Worm (Caenorhabditis elegans) whole organism, late embryonic: ENCODE results near the gene C34D10.1.

Experiments
- C08G9.2 ChIP-seq: sonication (generic microtip); optimal IDR thresholded peaks from 2 replicates; lab custom pipeline; 2016; ENCODE audit warnings: mild to moderate bottlenecking, missing genetic modification characterization, moderate library complexity, missing compliant biosample characterization
- ama-1 ChIP-seq: fragments of 150-350 bp; optimal IDR thresholded peaks from 2 replicates; lab custom pipeline; 2014
- ceh-9 ChIP-seq: sonication (generic microtip); optimal IDR thresholded peaks from 2 replicates; lab custom pipeline; 2016; ENCODE audit warnings: mild to moderate bottlenecking, missing genetic modification characterization, inconsistent platforms, missing compliant biosample characterization
- elt-2 ChIP-seq: sonication (generic microtip); optimal IDR thresholded peaks from 2 replicates; lab custom pipeline; 2016; ENCODE audit warnings: missing genetic modification reagents, missing genetic modification characterization, missing compliant biosample characterization
- fkh-10 ChIP-seq: fragments of 150-350 bp; optimal IDR thresholded peaks from 2 replicates; lab custom pipeline; 2014; ENCODE audit warnings: missing biosample characterization, missing genetic modification reagents, missing genetic modification characterization
- hlh-6 ChIP-seq: sonication (generic microtip); optimal IDR thresholded peaks from 2 replicates; lab custom pipeline; 2016; ENCODE audit warnings: missing genotype, missing genetic modification characterization, missing compliant biosample characterization
- lin-11 ChIP-seq: fragments of 200-800 bp; sonication (Bioruptor generic); optimal IDR thresholded peaks from 2 replicates; lab custom pipeline; 2018; ENCODE audit warnings: mild to moderate bottlenecking, missing genetic modification characterization, missing compliant biosample characterization
- madf-2 ChIP-seq: sonication (generic microtip); optimal IDR thresholded peaks from 2 replicates; lab custom pipeline; 2017; ENCODE audit warnings: missing genetic modification characterization, missing compliant biosample characterization
- nhr-11 ChIP-seq: fragments of 150-350 bp; optimal IDR thresholded peaks from 2 replicates; lab custom pipeline; 2014; ENCODE audit warnings: missing biosample characterization, missing genetic modification characterization
- nhr-232 ChIP-seq: sonication (generic microtip); optimal IDR thresholded peaks from 2 replicates; lab custom pipeline; 2016; ENCODE audit warnings: missing genetic modification characterization, missing compliant biosample characterization
- pha-4 ChIP-seq: fragments of 150-350 bp; optimal IDR thresholded peaks from 2 replicates; lab custom pipeline; 2018; ENCODE audit warnings: missing biosample characterization, missing genetic modification reagents, missing genetic modification characterization
- rnt-1 ChIP-seq: sonication (generic microtip); optimal IDR thresholded peaks from 2 replicates; lab custom pipeline; 2016; ENCODE audit warnings: missing genetic modification characterization, missing compliant biosample characterization
- ttx-3 ChIP-seq: sonication (generic microtip); optimal IDR thresholded peaks from 2 replicates; lab custom pipeline; 2016; ENCODE audit warnings: missing genetic modification reagents, missing genetic modification characterization, missing compliant biosample characterization

DNA sequence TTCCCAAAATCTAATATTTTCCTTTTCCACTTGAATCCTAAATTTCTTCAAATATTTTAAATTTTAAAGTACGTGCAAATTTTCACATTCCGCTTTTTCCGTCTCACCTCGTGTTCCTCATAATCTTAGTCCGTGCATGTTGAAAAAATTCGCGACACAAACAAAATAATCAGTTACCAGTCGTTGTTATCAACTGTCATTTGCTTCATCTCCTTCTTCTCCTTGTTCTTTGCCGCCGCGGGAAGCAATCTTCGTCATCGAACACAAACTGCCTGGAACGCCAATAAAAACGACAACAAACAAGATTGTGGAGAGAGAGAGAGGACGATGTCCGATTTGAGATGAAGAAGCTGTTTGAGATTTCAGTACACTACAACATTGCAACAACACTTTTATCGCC, 11.5 kb upstream of the C34D10.1 start, which contains the start of gene C34D10.5:
- TF ChIP-seq nhr-11 (tag; lab: Kevin White, UChicago) (no peak), pha-4 (no peak), lin-11 (tag; lab: Kevin White, UChicago) (no peak), hlh-6 (no peak), nhr-232 (tag; lab: Kevin White, UChicago) (no peak), C08G9.2 (tag; lab: Kevin White, UChicago) (no peak), ama-1 (lab: Kevin White, UChicago) (no peak), rnt-1 (tag; lab: Kevin White, UChicago) (no peak), elt-2 (tag; lab: Kevin White, UChicago) (no peak), ceh-9 (tag; lab: Kevin White, UChicago) (no peak), fkh-10 (GFP tag; lab: Kevin White, UChicago) (no peak), madf-2 (no peak), ttx-3 (tag; lab: Kevin White, UChicago) (no peak)
